Worm (Caenorhabditis elegans) whole organism, young adult: ENCODE data around the gene K01A6.4.

ENCODE experiments used
- F22D6.2 ChIP-seq: sonication (generic microtip); optimal IDR thresholded peaks from 2 replicates; lab custom pipeline; 2016; ENCODE audit warnings: mild to moderate bottlenecking, missing genetic modification characterization, missing compliant biosample characterization
- F57A8.1 ChIP-seq: fragments of 200-800 bp; sonication (Bioruptor generic); optimal IDR thresholded peaks from 2 replicates; lab custom pipeline; 2018; ENCODE audit warnings: mild to moderate bottlenecking, missing genetic modification characterization, moderate library complexity, missing compliant biosample characterization
- Y56A3A.18 ChIP-seq: fragments of 200-800 bp; sonication (Bioruptor generic); IDR thresholded peaks from 2 replicates; pipeline ENCODE4 v1.3.6; 2022; ENCODE audit warnings: missing genetic modification reagents, missing genetic modification characterization, missing compliant biosample characterization
- Y67H2A.10 ChIP-seq: fragments of 200-800 bp; sonication (Bioruptor generic); conservative IDR thresholded peaks from 2 replicates; pipeline ENCODE4 v1.3.6; 2022; ENCODE audit warnings: missing genetic modification reagents, missing genetic modification characterization, missing compliant biosample characterization
- aptf-2 ChIP-seq: fragments of 200-800 bp; sonication (Bioruptor generic); conservative IDR thresholded peaks from 2 replicates; pipeline ENCODE4 v1.3.6; 2022; ENCODE audit warnings: missing genetic modification reagents, missing genetic modification characterization, missing compliant biosample characterization
- aptf-3 ChIP-seq: fragments of 200-800 bp; sonication (Bioruptor generic); IDR thresholded peaks from 2 replicates; pipeline ENCODE4 v1.3.6; 2022; ENCODE audit warnings: missing genetic modification characterization, missing compliant biosample characterization
- atf-7 ChIP-seq: sonication (generic microtip); optimal IDR thresholded peaks from 2 replicates; lab custom pipeline; 2017; ENCODE audit warnings: mild to moderate bottlenecking, missing genetic modification characterization, missing compliant biosample characterization
- bed-2 ChIP-seq: fragments of 200-800 bp; sonication (Bioruptor generic); IDR thresholded peaks from 2 replicates; pipeline ENCODE4 v1.3.6; 2022; ENCODE audit warnings: missing genetic modification reagents, missing genetic modification characterization, missing compliant biosample characterization
- ccch-3 ChIP-seq: fragments of 200-800 bp; sonication (Bioruptor generic); optimal IDR thresholded peaks from 2 replicates; lab custom pipeline; 2018; ENCODE audit warnings: mild to moderate bottlenecking, missing genetic modification characterization, missing compliant biosample characterization
- ceh-27 ChIP-seq: fragments of 200-800 bp; sonication (Bioruptor generic); optimal IDR thresholded peaks from 2 replicates; lab custom pipeline; 2018; ENCODE audit warnings: mild to moderate bottlenecking, missing genetic modification characterization, moderate library complexity, missing compliant biosample characterization
- ceh-40 ChIP-seq: fragments of 200-800 bp; sonication (Bioruptor generic); IDR thresholded peaks from 2 replicates; pipeline ENCODE4 v1.3.6; 2022; ENCODE audit warnings: missing genetic modification characterization, missing compliant biosample characterization
- ceh-58 ChIP-seq: fragments of 200-800 bp; sonication (Bioruptor generic); IDR thresholded peaks from 2 replicates; pipeline ENCODE4 v1.3.6; 2022; ENCODE audit warnings: missing genetic modification characterization, missing compliant biosample characterization
- ceh-79 ChIP-seq: sonication (generic microtip); optimal IDR thresholded peaks from 2 replicates; lab custom pipeline; 2017; ENCODE audit warnings: mild to moderate bottlenecking, missing genetic modification characterization, missing compliant biosample characterization
- dpff-1 ChIP-seq: sonication (generic microtip); optimal IDR thresholded peaks from 2 replicates; lab custom pipeline; 2017; ENCODE audit warnings: mild to moderate bottlenecking, missing genetic modification characterization, missing compliant biosample characterization
- ekl-4 ChIP-seq: fragments of 200-800 bp; sonication (Bioruptor generic); IDR thresholded peaks from 2 replicates; pipeline ENCODE4 v1.3.6; 2022; ENCODE audit warnings: missing genetic modification reagents, missing genetic modification characterization, missing compliant biosample characterization
- hlh-12 ChIP-seq: sonication (generic microtip); optimal IDR thresholded peaks from 2 replicates; lab custom pipeline; 2016; ENCODE audit warnings: missing genetic modification characterization, missing compliant biosample characterization
- hsf-1 ChIP-seq: fragments of 200-800 bp; sonication (Bioruptor generic); IDR thresholded peaks from 2 replicates; pipeline ENCODE4 v1.3.6; 2022; ENCODE audit warnings: missing genetic modification reagents, missing genetic modification characterization, missing compliant biosample characterization
- madf-8 ChIP-seq: fragments of 200-800 bp; sonication (Bioruptor generic); conservative IDR thresholded peaks from 2 replicates; pipeline ENCODE4 v1.3.6; 2022; ENCODE audit warnings: missing genetic modification reagents, missing genetic modification characterization, missing compliant biosample characterization
- mes-4 ChIP-seq: sonication (generic microtip); optimal IDR thresholded peaks from 2 replicates; lab custom pipeline; 2016; ENCODE audit warnings: missing genotype, missing genetic modification characterization, missing compliant biosample characterization
- nfya-1 ChIP-seq: sonication (generic microtip); optimal IDR thresholded peaks from 2 replicates; lab custom pipeline; 2017; ENCODE audit warnings: antibody characterized with exemption, missing compliant biosample characterization, missing genetic modification characterization, borderline replicate concordance; ENCODE audit not compliant: insufficient read depth
- nfya-2 ChIP-seq: fragments of 200-800 bp; sonication (Bioruptor generic); IDR thresholded peaks from 2 replicates; pipeline ENCODE4 v1.3.6; 2022; ENCODE audit warnings: missing genetic modification reagents, missing genetic modification characterization, missing compliant biosample characterization
- nhr-120 ChIP-seq: fragments of 200-800 bp; sonication (Bioruptor generic); IDR thresholded peaks from 2 replicates; pipeline ENCODE4 v1.3.6; 2022; ENCODE audit warnings: missing genetic modification characterization, missing compliant biosample characterization
- nhr-179 ChIP-seq: sonication (generic microtip); optimal IDR thresholded peaks from 2 replicates; lab custom pipeline; 2016; ENCODE audit warnings: mild to moderate bottlenecking, missing genetic modification characterization, missing compliant biosample characterization
- pbrm-1 ChIP-seq: fragments of 200-800 bp; sonication (Bioruptor generic); IDR thresholded peaks from 2 replicates; pipeline ENCODE4 v1.3.6; 2022; ENCODE audit warnings: missing genetic modification reagents, missing genetic modification characterization, missing compliant biosample characterization
- rcor-1 ChIP-seq: fragments of 200-800 bp; sonication (Bioruptor generic); IDR thresholded peaks from 2 replicates; pipeline ENCODE4 v1.3.6; 2022; ENCODE audit warnings: missing genetic modification reagents, missing genetic modification characterization, missing compliant biosample characterization
- repo-1 ChIP-seq: sonication (generic microtip); optimal IDR thresholded peaks from 2 replicates; lab custom pipeline; 2017; ENCODE audit warnings: mild to moderate bottlenecking, missing genetic modification characterization, missing compliant biosample characterization
- snpc-1.1 ChIP-seq: sonication (generic microtip); optimal IDR thresholded peaks from 2 replicates; lab custom pipeline; 2017; ENCODE audit warnings: missing genetic modification characterization, mild to moderate bottlenecking, missing compliant biosample characterization, antibody characterized with exemption, moderate library complexity, missing genotype, missing genetic modification reagents; ENCODE audit not compliant: insufficient read depth
- somi-1 ChIP-seq: fragments of 200-800 bp; sonication (Bioruptor generic); optimal IDR thresholded peaks from 2 replicates; lab custom pipeline; 2018; ENCODE audit warnings: mild to moderate bottlenecking, missing genetic modification characterization, missing compliant biosample characterization
- tbx-9 ChIP-seq: sonication (generic microtip); optimal IDR thresholded peaks from 2 replicates; lab custom pipeline; 2016; ENCODE audit warnings: borderline replicate concordance, missing genetic modification characterization, inconsistent platforms, missing compliant biosample characterization
- tlf-1 ChIP-seq: fragments of 200-800 bp; sonication (Bioruptor generic); optimal IDR thresholded peaks from 2 replicates; lab custom pipeline; 2018; ENCODE audit warnings: mild to moderate bottlenecking, missing genetic modification characterization, missing compliant biosample characterization
- unc-62 ChIP-seq: fragments of 150-350 bp; optimal IDR thresholded peaks from 2 replicates; lab custom pipeline; 2014; ENCODE audit warnings: missing biosample characterization, missing genetic modification reagents, missing genetic modification characterization
- zfh-2 ChIP-seq: fragments of 200-800 bp; sonication (Bioruptor generic); conservative IDR thresholded peaks from 2 replicates; pipeline ENCODE4 v1.3.6; 2022; ENCODE audit warnings: missing genetic modification reagents, missing genetic modification characterization, missing compliant biosample characterization
- ztf-18 ChIP-seq: sonication (generic microtip); optimal IDR thresholded peaks from 2 replicates; lab custom pipeline; 2016; ENCODE audit warnings: missing genotype, mild to moderate bottlenecking, missing genetic modification characterization, missing compliant biosample characterization

Gene K01A6.4

ce11 chrIV:11785064-11785840 is 45.1 kb upstream of the K01A6.4 start:
- TF ChIP-seq ceh-27 (GFP tag; lab: Kevin White, UChicago) = peak; percentile 5
- no peak for TF ChIP-seq bed-2 (GFP tag; lab: Robert Waterston, UW)

DNA sequence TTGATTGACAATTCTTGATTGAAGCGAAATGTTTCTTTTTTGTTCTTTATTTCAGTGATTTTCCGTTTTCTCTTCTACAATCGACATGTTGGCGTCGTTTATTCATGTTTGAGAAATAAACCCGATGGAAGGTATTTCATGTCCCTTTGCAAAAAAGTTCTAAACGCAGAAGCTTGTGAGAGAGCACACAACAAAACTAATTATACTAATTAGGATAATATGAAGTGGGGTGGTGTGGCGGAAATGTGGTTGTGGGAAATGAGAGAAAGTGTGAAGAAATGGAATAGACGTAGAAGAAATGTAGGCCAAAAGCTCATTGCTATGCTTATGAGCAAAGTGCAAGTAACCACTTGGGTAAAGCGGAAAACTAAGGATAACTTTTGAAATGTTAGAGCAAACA is 42.7 kb upstream of the K01A6.4 start:
- TF ChIP-seq Y67H2A.10 (GFP tag; lab: Robert Waterston, UW) (no peak), nfya-1 (no peak), bed-2 (GFP tag; lab: Robert Waterston, UW) (no peak), atf-7 (no peak), pbrm-1 (no peak), madf-8 (GFP tag; lab: Robert Waterston, UW) (no peak), hlh-12 (tag; lab: Kevin White, UChicago) (no peak), ccch-3 (no peak), ekl-4 (GFP tag; lab: Robert Waterston, UW) (no peak), ztf-18 (tag; lab: Kevin White, UChicago) (no peak), somi-1 (no peak), aptf-3 (GFP tag; lab: Robert Waterston, UW) (no peak), tlf-1 (GFP tag; lab: Kevin White, UChicago) (no peak), tbx-9 (tag; lab: Kevin White, UChicago) (no peak), Y56A3A.18 (GFP tag; lab: Robert Waterston, UW) (no peak), ceh-79 (tag; lab: Kevin White, UChicago) (no peak), F22D6.2 (tag; lab: Kevin White, UChicago) (no peak)

DNA sequence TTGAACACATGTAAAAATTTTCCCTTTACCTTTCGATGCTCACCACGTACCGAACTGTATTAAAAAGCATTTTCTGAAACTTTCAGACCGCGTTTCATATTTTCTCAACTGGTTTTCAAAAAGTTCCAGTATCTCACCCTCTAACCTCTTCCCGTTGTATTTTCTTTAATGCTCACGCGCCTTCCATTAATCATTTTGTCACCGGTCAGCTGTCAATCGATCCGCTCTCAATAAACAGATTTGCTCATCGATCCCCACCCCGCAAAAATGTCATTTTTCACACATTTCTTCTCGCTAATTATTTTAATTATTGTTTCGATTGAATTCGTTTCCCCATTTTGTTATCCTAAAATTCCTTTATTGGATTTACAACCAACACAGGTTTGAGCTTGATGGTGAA is 38.9 kb upstream of the K01A6.4 start, which contains the start of gene lpr-2:
Gene lpr-2 (plus strand): TSS at position 189 of the 400 bp plus-strand sequence.
- TF ChIP-seq hlh-12 (tag; lab: Kevin White, UChicago) (no peak), ceh-58 (GFP tag; lab: Robert Waterston, UW) (no peak), aptf-3 (GFP tag; lab: Robert Waterston, UW) (no peak), nhr-179 (no peak), unc-62 (GFP tag; lab: Kevin White, UChicago) (no peak), rcor-1 (no peak), aptf-2 (no peak), snpc-1.1 (no peak), hsf-1 (no peak), nhr-120 (GFP tag; lab: Robert Waterston, UW) (no peak), nfya-2 (GFP tag; lab: Robert Waterston, UW) (no peak), mes-4 (tag; lab: Kevin White, UChicago) (no peak), zfh-2 (no peak)
- TF ChIP-seq, all 124 proteins: peak for 0

DNA sequence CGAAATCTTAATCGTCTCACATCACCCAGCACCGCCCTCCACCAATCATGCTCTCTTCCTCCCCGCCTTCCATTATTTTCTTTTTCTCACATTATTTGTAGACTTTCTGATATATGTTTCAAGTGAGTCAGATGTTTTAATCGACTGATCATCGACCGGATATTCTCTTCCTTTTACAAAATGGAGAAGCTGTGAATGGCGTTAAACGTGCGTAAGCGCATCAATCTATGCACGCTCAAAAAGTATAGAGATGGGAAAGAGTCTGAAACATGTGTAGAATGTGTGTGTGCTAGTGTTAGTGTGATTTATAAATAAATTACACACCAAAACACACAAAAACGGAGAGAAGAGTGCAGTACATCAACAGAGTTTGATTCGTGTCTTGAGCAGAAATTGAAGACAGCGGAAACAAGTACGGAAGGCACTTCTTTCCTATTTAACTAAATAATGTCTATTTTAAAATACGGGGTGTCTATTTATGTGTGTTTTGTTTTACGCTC is 36.9 kb upstream of the K01A6.4 start:
- TF ChIP-seq ceh-40 (GFP tag; lab: Robert Waterston, UW) = no peak
- TF ChIP-seq atf-7 = no peak
- no peak for TF ChIP-seq nfya-1
- no peak for TF ChIP-seq dpff-1 (tag; lab: Kevin White, UChicago)
- TF ChIP-seq repo-1 (tag; lab: Kevin White, UChicago) = no peak
- no peak for TF ChIP-seq F57A8.1
